Worm (Caenorhabditis elegans): ENCODE measurements around the gene C50E3.13.

Gene C50E3.13

ce11 chrV:7631732-7632131, 7.7 kb upstream of the C50E3.13 start, which contains the start of gene srd-25:
TSS of gene srd-25 (plus strand) at chrV:7632032.
- no peak for TF ChIP-seq him-1 (tag; optimal IDR thresholded peaks at IDR 0.05)
- TF ChIP-seq dao-5 (tag; optimal IDR thresholded peaks at IDR 0.05) = no peak
- no peak for TF ChIP-seq W03F9.2 (tag; optimal IDR thresholded peaks at IDR 0.05)

- TF ChIP-seq W03F9.2 (tag; optimal IDR thresholded peaks at IDR 0.05) = no peak
- no peak for TF ChIP-seq dao-5 (tag; optimal IDR thresholded peaks at IDR 0.05)
- TF ChIP-seq him-1 (tag; optimal IDR thresholded peaks at IDR 0.05) = no peak
Observed at ce11 chrV:7629504-7629903, 5.5 kb upstream of the C50E3.13 start, which contains the start of gene srd-30. TSS of gene srd-30 (plus strand) at chrV:7629804.

- no peak for TF ChIP-seq W03F9.2 (tag; optimal IDR thresholded peaks at IDR 0.05)
- TF ChIP-seq him-1 (tag; optimal IDR thresholded peaks at IDR 0.05) = no peak
- no peak for TF ChIP-seq dao-5 (tag; optimal IDR thresholded peaks at IDR 0.05)
Observed at ce11 chrV:7626550-7626949, 2.5 kb upstream of the C50E3.13 start, which contains the start of gene F07C4.6. TSS of gene F07C4.6 (plus strand) at chrV:7626850.

- TF ChIP-seq dao-5 (tag; optimal IDR thresholded peaks at IDR 0.05) (no peak), him-1 (tag; optimal IDR thresholded peaks at IDR 0.05) (no peak), W03F9.2 (tag; optimal IDR thresholded peaks at IDR 0.05) (no peak)
Observed at ce11 chrV:7624652-7625051, 600 bp upstream of the C50E3.13 start, which contains the start of gene grsp-4. TSS of gene grsp-4 (plus strand) at chrV:7624952.

- no peak for TF ChIP-seq him-1 (tag; optimal IDR thresholded peaks at IDR 0.05)
- TF ChIP-seq W03F9.2 (tag; optimal IDR thresholded peaks at IDR 0.05) = no peak
- no peak for TF ChIP-seq dao-5 (tag; optimal IDR thresholded peaks at IDR 0.05)
Observed at ce11 chrV:7622011-7622465, 2.0 kb downstream of the C50E3.13 start, which contains the start of gene C50E3.12. TSS of gene C50E3.12 (minus strand) at chrV:7622061.

- TF ChIP-seq dao-5 (tag; optimal IDR thresholded peaks at IDR 0.05) (no peak), him-1 (tag; optimal IDR thresholded peaks at IDR 0.05) (no peak), W03F9.2 (tag; optimal IDR thresholded peaks at IDR 0.05) (no peak)
Observed at ce11 chrV:7618114-7618513, 5.9 kb downstream of the C50E3.13 start, which contains the start of gene C50E3.15. TSS of gene C50E3.15 (plus strand) at chrV:7618414.

ce11 chrV:7612044-7612443, 12.0 kb downstream of the C50E3.13 start, which contains the start of gene clec-215:
TSS of gene clec-215 (plus strand) at chrV:7612344.
- TF ChIP-seq him-1 (tag; optimal IDR thresholded peaks at IDR 0.05) (no peak), dao-5 (tag; optimal IDR thresholded peaks at IDR 0.05) (no peak), W03F9.2 (tag; optimal IDR thresholded peaks at IDR 0.05) (no peak)

ce11 chrV:7609698-7610420, 14.2 kb downstream of the C50E3.13 start, which contains the start of the genes folt-3 and clec-214:
TSS of gene folt-3 (minus strand) at chrV:7609748.
TSS of gene clec-214 (plus strand) at chrV:7610370.
- no peak for TF ChIP-seq W03F9.2 (tag; optimal IDR thresholded peaks at IDR 0.05)
- TF ChIP-seq dao-5 (tag; optimal IDR thresholded peaks at IDR 0.05) = no peak
- no peak for TF ChIP-seq him-1 (tag; optimal IDR thresholded peaks at IDR 0.05)

ce11 chrV:7604858-7605257, 19.2 kb downstream of the C50E3.13 start, which contains the start of gene clec-213:
TSS of gene clec-213 (plus strand) at chrV:7605158.
- TF ChIP-seq him-1 (tag; optimal IDR thresholded peaks at IDR 0.05) = no peak
- no peak for TF ChIP-seq dao-5 (tag; optimal IDR thresholded peaks at IDR 0.05)
- no peak for TF ChIP-seq W03F9.2 (tag; optimal IDR thresholded peaks at IDR 0.05)

ce11 chrV:7603404-7603803, 20.6 kb downstream of the C50E3.13 start, which contains the start of gene C50E3.11:
TSS of gene C50E3.11 (minus strand) at chrV:7603486.
- TF ChIP-seq W03F9.2 (tag; optimal IDR thresholded peaks at IDR 0.05) = no peak
- no peak for TF ChIP-seq dao-5 (tag; optimal IDR thresholded peaks at IDR 0.05)
- TF ChIP-seq him-1 (tag; optimal IDR thresholded peaks at IDR 0.05) = no peak

ce11 chrV:7601443-7601842, 22.6 kb downstream of the C50E3.13 start, which contains the start of gene scl-26:
TSS of gene scl-26 (minus strand) at chrV:7601543.
- no peak for TF ChIP-seq dao-5 (tag; optimal IDR thresholded peaks at IDR 0.05)
- no peak for TF ChIP-seq him-1 (tag; optimal IDR thresholded peaks at IDR 0.05)
- no peak for TF ChIP-seq W03F9.2 (tag; optimal IDR thresholded peaks at IDR 0.05)

- TF ChIP-seq dao-5 (tag; optimal IDR thresholded peaks at IDR 0.05) = no peak
- TF ChIP-seq W03F9.2 (tag; optimal IDR thresholded peaks at IDR 0.05) = no peak
- no peak for TF ChIP-seq him-1 (tag; optimal IDR thresholded peaks at IDR 0.05)
Observed at ce11 chrV:7600149-7600548, 23.9 kb downstream of the C50E3.13 start, which contains the start of gene C50E3.9. TSS of gene C50E3.9 (minus strand) at chrV:7600249.

- TF ChIP-seq W03F9.2 (tag; optimal IDR thresholded peaks at IDR 0.05) (no peak), him-1 (tag; optimal IDR thresholded peaks at IDR 0.05) (no peak), dao-5 (tag; optimal IDR thresholded peaks at IDR 0.05) (no peak)
Observed at ce11 chrV:7598269-7598668, 25.8 kb downstream of the C50E3.13 start, which contains the start of gene C50E3.7. TSS of gene C50E3.7 (minus strand) at chrV:7598369.

ce11 chrV:7595132-7595531, 28.9 kb downstream of the C50E3.13 start:
- no peak for TF ChIP-seq W03F9.2 (tag; optimal IDR thresholded peaks at IDR 0.05)
- no peak for TF ChIP-seq dao-5 (tag; optimal IDR thresholded peaks at IDR 0.05)
- TF ChIP-seq him-1 (tag; optimal IDR thresholded peaks at IDR 0.05) = no peak
